Worm (Caenorhabditis elegans): ENCODE results near the gene prp-8.

ce11 chrIII:8155166-8155565 is 9.0 kb upstream of the prp-8 start, which contains the start of gene D2007.1:
- TF ChIP-seq zag-1 (tag; optimal IDR thresholded peaks at IDR 0.05) (no peak), mxl-2 (GFP tag; conservative IDR thresholded peaks at IDR 0.05) (no peak), lin-13 (GFP tag; optimal IDR thresholded peaks at IDR 0.05) (no peak), nhr-41 (GFP tag; IDR thresholded peaks at IDR 0.05) (no peak), tra-1 (GFP tag; IDR thresholded peaks at IDR 0.05) (no peak), dpl-1 (GFP tag; optimal IDR thresholded peaks at IDR 0.05) (no peak), nhr-77 (tag; optimal IDR thresholded peaks at IDR 0.05) (no peak), ceh-20 (GFP tag; IDR thresholded peaks at IDR 0.05) (no peak), madf-9 (GFP tag; conservative IDR thresholded peaks at IDR 0.05) (no peak), mep-1 (tag; optimal IDR thresholded peaks at IDR 0.05) (peak; percentile 8), fos-1 (tag; optimal IDR thresholded peaks at IDR 0.05) (no peak)
